Worm (Caenorhabditis elegans): ENCODE data around the gene Y46G5A.28.

DNA sequence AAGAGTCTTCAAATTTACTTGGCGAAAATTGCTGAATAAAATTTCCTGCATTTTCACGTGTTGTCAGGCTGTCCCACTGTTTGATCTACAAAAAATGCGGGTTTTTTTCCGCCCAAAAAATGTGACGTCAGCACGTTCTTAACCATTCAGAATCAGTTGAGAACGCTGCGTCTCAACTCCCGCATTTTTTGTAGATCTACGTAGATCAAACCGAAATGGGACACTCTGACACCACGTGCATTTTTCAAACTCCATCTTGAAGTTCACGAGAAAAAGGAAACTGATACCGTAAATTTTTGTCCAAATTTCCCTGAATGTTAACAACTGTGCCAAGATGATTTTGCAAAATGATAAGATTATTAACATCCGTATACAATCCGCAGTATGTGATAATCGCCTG is 37.0 kb upstream of the Y46G5A.28 start:
- TF ChIP-seq scrt-1 (GFP tag; IDR thresholded peaks at IDR 0.05) (no peak), ama-1 (optimal IDR thresholded peaks at IDR 0.05) (no peak), ets-7 (tag; optimal IDR thresholded peaks at IDR 0.05) (no peak), aly-1 (tag; optimal IDR thresholded peaks at IDR 0.05) (no peak), ceh-36 (tag; optimal IDR thresholded peaks at IDR 0.05) (no peak), flt-1 (GFP tag; IDR thresholded peaks at IDR 0.05) (no peak), F13C5.2 (tag; optimal IDR thresholded peaks at IDR 0.05) (no peak)

All from whole organism, early embryonic.